Worm (Caenorhabditis elegans): Measurements from ENCODE around the gene clec-74.

DNA sequence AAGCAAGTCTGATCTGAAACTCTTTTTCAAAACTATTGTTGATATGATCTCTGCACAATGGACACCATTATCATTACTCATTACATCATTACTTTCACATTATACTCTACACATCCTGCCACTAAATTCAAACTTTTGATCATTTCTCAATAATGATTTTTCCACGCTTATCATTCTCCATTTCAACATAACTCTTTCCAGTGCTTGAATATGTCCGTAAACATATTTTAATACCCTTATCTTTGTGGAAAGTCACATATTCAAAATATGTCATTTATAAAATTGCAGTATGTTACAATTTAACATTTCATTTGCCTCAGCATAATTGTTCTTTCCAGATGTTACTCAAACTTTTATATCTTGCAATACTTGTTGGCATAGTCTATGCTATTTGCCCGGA, 3.6 kb downstream of the clec-74 start, which contains the start of gene clec-75:
- TF ChIP-seq cey-2 (tag; optimal IDR thresholded peaks at IDR 0.05; ENCODE audit: borderline replicate concordance, insufficient read depth) (no peak), jun-1 (tag; optimal IDR thresholded peaks at IDR 0.05) (no peak), nhr-102 (tag; optimal IDR thresholded peaks at IDR 0.05) (no peak)

Measured in whole organism, L4 larva.